Worm (Caenorhabditis elegans) whole organism, L2 larva: ENCODE measurements around the gene col-151.

Experiments
- ZK546.5 ChIP-seq: sonication (generic microtip); optimal IDR thresholded peaks from 2 replicates; lab custom pipeline; 2017; ENCODE audit warnings: missing biosample characterization, missing genetic modification characterization
- ceh-82 ChIP-seq: fragments of 150-350 bp; optimal IDR thresholded peaks from 2 replicates; lab custom pipeline; 2014; ENCODE audit warnings: missing biosample characterization, missing genetic modification characterization
- egl-27 ChIP-seq: sonication (generic microtip); optimal IDR thresholded peaks from 3 replicates; lab custom pipeline; 2017; ENCODE audit warnings: missing biosample characterization, missing genetic modification reagents, missing genetic modification characterization
- gmeb-1 ChIP-seq: fragments of 150-350 bp; optimal IDR thresholded peaks from 2 replicates; lab custom pipeline; 2014; ENCODE audit warnings: missing biosample characterization, missing genetic modification characterization
- lsy-2 ChIP-seq, 2 experiments: fragments of 150-350 bp in 1 of 2; sonication (generic microtip) in 1 of 2; optimal IDR thresholded peaks; 2 replicates each; lab custom pipeline; 2014 to 2017; ENCODE audit warnings: missing biosample characterization in 2 of 2, missing genetic modification characterization in 2 of 2
- nhr-6 ChIP-seq: fragments of 150-350 bp; optimal IDR thresholded peaks from 2 replicates; lab custom pipeline; 2014; ENCODE audit warnings: missing biosample characterization, missing genetic modification characterization
- unc-39 ChIP-seq: fragments of 150-350 bp; optimal IDR thresholded peaks from 2 replicates; lab custom pipeline; 2014; ENCODE audit warnings: missing biosample characterization, missing genetic modification characterization
- unc-55 ChIP-seq: fragments of 150-350 bp; sonication (generic microtip); optimal IDR thresholded peaks from 3 replicates; lab custom pipeline; 2014; ENCODE audit warnings: missing biosample characterization, missing genetic modification reagents, missing genetic modification characterization
- zag-1 ChIP-seq: fragments of 150-350 bp; optimal IDR thresholded peaks from 2 replicates; lab custom pipeline; 2014; ENCODE audit warnings: missing biosample characterization, missing genetic modification characterization

- no peak for TF ChIP-seq egl-27 (tag; lab: Kevin White, UChicago)
- no peak for TF ChIP-seq zag-1
- no peak for TF ChIP-seq unc-39 (tag; lab: Kevin White, UChicago)
- no peak for TF ChIP-seq nhr-6 (tag; lab: Kevin White, UChicago)
- TF ChIP-seq gmeb-1 (tag; lab: Kevin White, UChicago) = no peak
- no peak for TF ChIP-seq ceh-82 (tag; lab: Kevin White, UChicago)
- TF ChIP-seq lsy-2 (tag; optimal IDR thresholded peaks at IDR 0.05; lab: Kevin White, UChicago) = no peak
- no peak for TF ChIP-seq ZK546.5 (tag; lab: Kevin White, UChicago)
- no peak for TF ChIP-seq unc-55 (GFP tag; lab: Kevin White, UChicago)
Observed at ce11 chrV:10406313-10406712, 11.3 kb upstream of the col-151 start, which contains the start of gene F15H10.7.
